Worm (Caenorhabditis elegans) whole organism, L2 larva: Measurements from ENCODE around the gene add-2.

ENCODE experiments used
- C34F6.9 ChIP-seq: fragments of 150-350 bp; optimal IDR thresholded peaks from 2 replicates; lab custom pipeline; 2014; ENCODE audit warnings: missing biosample characterization, missing genetic modification characterization
- F13H6.1 ChIP-seq: sonication (generic microtip); optimal IDR thresholded peaks from 2 replicates; lab custom pipeline; 2016; ENCODE audit warnings: missing genetic modification characterization, missing compliant biosample characterization
- R02D3.7 ChIP-seq: fragments of 150-350 bp; optimal IDR thresholded peaks from 2 replicates; lab custom pipeline; 2014; ENCODE audit warnings: missing biosample characterization, missing genetic modification characterization
- Y55F3AM.14 ChIP-seq: fragments of 200-800 bp; sonication (Bioruptor generic); optimal IDR thresholded peaks from 2 replicates; lab custom pipeline; 2018; ENCODE audit warnings: mild to moderate bottlenecking, missing genetic modification characterization, missing compliant biosample characterization
- ZK546.5 ChIP-seq: sonication (generic microtip); optimal IDR thresholded peaks from 2 replicates; lab custom pipeline; 2017; ENCODE audit warnings: missing biosample characterization, missing genetic modification characterization
- ama-1 ChIP-seq: fragments of 150-350 bp; optimal IDR thresholded peaks from 2 replicates; lab custom pipeline; 2018; ENCODE audit warnings: inconsistent platforms
- blmp-1 ChIP-seq: sonication (generic microtip); optimal IDR thresholded peaks from 2 replicates; lab custom pipeline; 2017; ENCODE audit warnings: missing genetic modification characterization, mild to moderate bottlenecking, missing compliant biosample characterization, antibody characterized with exemption, moderate library complexity; ENCODE audit not compliant: insufficient read depth
- ceh-16 ChIP-seq: fragments of 150-350 bp; optimal IDR thresholded peaks from 2 replicates; lab custom pipeline; 2014; ENCODE audit warnings: missing biosample characterization, missing genetic modification characterization
- ceh-82 ChIP-seq: fragments of 150-350 bp; optimal IDR thresholded peaks from 2 replicates; lab custom pipeline; 2014; ENCODE audit warnings: missing biosample characterization, missing genetic modification characterization
- crh-2 ChIP-seq: sonication (generic microtip); optimal IDR thresholded peaks from 2 replicates; lab custom pipeline; 2017; ENCODE audit warnings: missing biosample characterization, missing genetic modification characterization
- dmd-4 ChIP-seq: sonication (generic microtip); optimal IDR thresholded peaks from 2 replicates; lab custom pipeline; 2017; ENCODE audit warnings: missing biosample characterization, missing genetic modification characterization
- egl-27 ChIP-seq: sonication (generic microtip); optimal IDR thresholded peaks from 3 replicates; lab custom pipeline; 2017; ENCODE audit warnings: missing biosample characterization, missing genetic modification reagents, missing genetic modification characterization
- elt-3 ChIP-seq: sonication (generic microtip); optimal IDR thresholded peaks from 2 replicates; lab custom pipeline; 2017; ENCODE audit warnings: missing biosample characterization, missing genetic modification characterization
- fos-1 ChIP-seq: fragments of 150-350 bp; optimal IDR thresholded peaks from 2 replicates; lab custom pipeline; 2014; ENCODE audit warnings: missing biosample characterization, missing genetic modification characterization
- gmeb-1 ChIP-seq: fragments of 150-350 bp; optimal IDR thresholded peaks from 2 replicates; lab custom pipeline; 2014; ENCODE audit warnings: missing biosample characterization, missing genetic modification characterization
- lin-11 ChIP-seq: fragments of 150-350 bp; sonication (generic microtip); optimal IDR thresholded peaks from 2 replicates; lab custom pipeline; 2014; ENCODE audit warnings: missing biosample characterization, missing genetic modification characterization, inconsistent platforms, mixed read lengths
- lin-13 ChIP-seq: fragments of 150-350 bp; optimal IDR thresholded peaks from 2 replicates; lab custom pipeline; 2014; ENCODE audit warnings: missing biosample characterization, missing genetic modification reagents, missing genetic modification characterization
- lin-39 ChIP-seq: fragments of 150-350 bp; optimal IDR thresholded peaks from 2 replicates; lab custom pipeline; 2014; ENCODE audit warnings: missing biosample characterization, missing genetic modification reagents, missing genetic modification characterization
- lsy-2 ChIP-seq, 2 experiments: fragments of 150-350 bp in 1 of 2; sonication (generic microtip) in 1 of 2; optimal IDR thresholded peaks; 2 replicates each; lab custom pipeline; 2014 to 2017; ENCODE audit warnings: missing biosample characterization in 2 of 2, missing genetic modification characterization in 2 of 2
- mab-5 ChIP-seq: fragments of 150-350 bp; optimal IDR thresholded peaks from 2 replicates; lab custom pipeline; 2014; ENCODE audit warnings: missing biosample characterization, missing genetic modification characterization
- mdl-1 ChIP-seq, 2 experiments: fragments of 150-350 bp in 1 of 2; sonication (generic microtip) in 1 of 2; optimal IDR thresholded peaks; 2 replicates each; lab custom pipeline; 2017; ENCODE audit warnings: missing biosample characterization in 2 of 2, missing genetic modification characterization in 2 of 2
- nhr-10 ChIP-seq: sonication (generic microtip); optimal IDR thresholded peaks from 2 replicates; lab custom pipeline; 2017; ENCODE audit warnings: missing biosample characterization, missing genetic modification characterization
- nhr-11 ChIP-seq: fragments of 150-350 bp; optimal IDR thresholded peaks from 2 replicates; lab custom pipeline; 2014; ENCODE audit warnings: missing biosample characterization, missing genetic modification characterization
- nhr-129 ChIP-seq: fragments of 150-350 bp; optimal IDR thresholded peaks from 2 replicates; lab custom pipeline; 2014; ENCODE audit warnings: missing biosample characterization, missing genetic modification characterization
- nhr-21 ChIP-seq: fragments of 150-350 bp; optimal IDR thresholded peaks from 2 replicates; lab custom pipeline; 2014; ENCODE audit warnings: missing biosample characterization, missing genetic modification characterization
- nhr-23 ChIP-seq: fragments of 150-350 bp; optimal IDR thresholded peaks from 2 replicates; lab custom pipeline; 2014; ENCODE audit warnings: missing biosample characterization, missing genetic modification reagents, missing genetic modification characterization
- nhr-6 ChIP-seq: fragments of 150-350 bp; optimal IDR thresholded peaks from 2 replicates; lab custom pipeline; 2014; ENCODE audit warnings: missing biosample characterization, missing genetic modification characterization
- nhr-77 ChIP-seq: fragments of 150-350 bp; optimal IDR thresholded peaks from 2 replicates; lab custom pipeline; 2014; ENCODE audit warnings: missing biosample characterization, missing genetic modification characterization
- peb-1 ChIP-seq: fragments of 150-350 bp; optimal IDR thresholded peaks from 2 replicates; lab custom pipeline; 2014; ENCODE audit warnings: missing biosample characterization, missing genetic modification characterization
- sem-4 ChIP-seq: fragments of 150-350 bp; optimal IDR thresholded peaks from 2 replicates; lab custom pipeline; 2014; ENCODE audit warnings: missing biosample characterization, missing genetic modification reagents, missing genetic modification characterization
- sma-3 ChIP-seq: sonication (generic microtip); optimal IDR thresholded peaks from 2 replicates; lab custom pipeline; 2016; ENCODE audit warnings: missing genetic modification reagents, missing genetic modification characterization, missing compliant biosample characterization
- sma-9 ChIP-seq, 2 experiments: fragments of 150-350 bp in 1 of 2; sonication (generic microtip) in 1 of 2; optimal IDR thresholded peaks; 2 replicates each; lab custom pipeline; 2014 to 2016; ENCODE audit warnings: missing genetic modification characterization in 2 of 2, mild to moderate bottlenecking in 1 of 2, missing biosample characterization in 1 of 2, missing compliant biosample characterization in 1 of 2, missing genetic modification reagents in 1 of 2, moderate library complexity in 1 of 2
- snpc-4 ChIP-seq: fragments of 150-350 bp; optimal IDR thresholded peaks from 2 replicates; lab custom pipeline; 2014; ENCODE audit warnings: missing biosample characterization, missing genetic modification characterization
- unc-39 ChIP-seq: fragments of 150-350 bp; optimal IDR thresholded peaks from 2 replicates; lab custom pipeline; 2014; ENCODE audit warnings: missing biosample characterization, missing genetic modification characterization
- unc-55 ChIP-seq: fragments of 150-350 bp; sonication (generic microtip); optimal IDR thresholded peaks from 3 replicates; lab custom pipeline; 2014; ENCODE audit warnings: missing biosample characterization, missing genetic modification reagents, missing genetic modification characterization
- unc-62 ChIP-seq: fragments of 150-350 bp; optimal IDR thresholded peaks from 2 replicates; lab custom pipeline; 2014; ENCODE audit warnings: missing biosample characterization, missing genetic modification reagents, missing genetic modification characterization
- zag-1 ChIP-seq: fragments of 150-350 bp; optimal IDR thresholded peaks from 2 replicates; lab custom pipeline; 2014; ENCODE audit warnings: missing biosample characterization, missing genetic modification characterization
- ztf-1 ChIP-seq: fragments of 200-800 bp; sonication (Bioruptor generic); conservative IDR thresholded peaks from 2 replicates; pipeline ENCODE4 v1.3.6; 2022; ENCODE audit warnings: missing genetic modification characterization, missing compliant biosample characterization
- ztf-11 ChIP-seq: sonication (generic microtip); optimal IDR thresholded peaks from 2 replicates; lab custom pipeline; 2017; ENCODE audit warnings: missing biosample characterization, missing genetic modification characterization
- ztf-4 ChIP-seq: fragments of 150-350 bp; optimal IDR thresholded peaks from 2 replicates; lab custom pipeline; 2014; ENCODE audit warnings: missing biosample characterization, missing genetic modification characterization

The add-2 gene

DNA sequence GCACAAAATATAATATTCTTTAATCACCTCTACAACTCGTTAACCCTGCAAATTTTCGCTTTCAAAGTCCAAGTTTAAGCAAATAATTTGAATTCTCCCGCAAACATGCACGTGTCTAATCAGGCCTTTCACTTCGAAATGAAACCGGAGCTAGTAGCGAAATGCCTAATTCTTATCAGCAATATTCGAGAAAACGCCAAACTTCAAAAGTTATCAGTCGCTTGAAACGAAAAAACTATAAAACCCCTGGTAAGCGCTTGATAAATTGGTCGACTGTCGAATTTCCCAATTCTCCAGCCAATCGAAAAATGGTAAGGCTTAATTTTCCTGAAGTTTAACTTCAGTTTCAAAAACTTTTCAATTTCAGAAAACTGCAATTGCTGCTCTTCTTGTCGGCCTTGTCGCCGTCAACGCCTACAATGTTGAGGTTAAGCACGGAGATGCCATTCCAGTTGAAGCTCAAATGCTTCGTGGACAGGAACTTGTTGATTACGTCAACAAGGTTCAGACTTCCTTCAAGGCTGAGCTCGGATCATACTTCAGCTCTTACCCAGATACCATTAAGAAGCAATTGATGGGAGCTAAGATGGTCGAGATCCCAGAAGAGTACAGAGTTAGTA is 10.2 kb downstream of the add-2 start, which contains the start of gene cpr-9:
Gene cpr-9, plus strand, starts transcription at position 188 of the 620 bp plus-strand sequence.
- TF ChIP-seq lsy-2 (tag; optimal IDR thresholded peaks at IDR 0.05; lab: Kevin White, UChicago) (no peak), mdl-1 (tag; optimal IDR thresholded peaks at IDR 0.05; lab: Kevin White, UChicago) (peak in 1 of 2 experiments; percentile 19), lin-39 (tag; lab: Kevin White, UChicago) (no peak), sma-9 (GFP tag; optimal IDR thresholded peaks at IDR 0.05; lab: Kevin White, UChicago) (peak; percentile 52), sma-9 (tag; optimal IDR thresholded peaks at IDR 0.05; lab: Kevin White, UChicago) (no peak), gmeb-1 (tag; lab: Kevin White, UChicago) (peak; percentile 34), egl-27 (tag; lab: Kevin White, UChicago) (no peak), fos-1 (tag; lab: Kevin White, UChicago) (peak; percentile 46), nhr-10 (no peak), snpc-4 (tag; lab: Kevin White, UChicago) (no peak), crh-2 (peak; percentile 37), ztf-11 (tag; lab: Kevin White, UChicago) (no peak), Y55F3AM.14 (GFP tag; lab: Kevin White, UChicago) (no peak), nhr-21 (tag; lab: Kevin White, UChicago) (no peak), mab-5 (tag; lab: Kevin White, UChicago) (no peak), nhr-23 (tag; lab: Kevin White, UChicago) (no peak), dmd-4 (no peak)

DNA sequence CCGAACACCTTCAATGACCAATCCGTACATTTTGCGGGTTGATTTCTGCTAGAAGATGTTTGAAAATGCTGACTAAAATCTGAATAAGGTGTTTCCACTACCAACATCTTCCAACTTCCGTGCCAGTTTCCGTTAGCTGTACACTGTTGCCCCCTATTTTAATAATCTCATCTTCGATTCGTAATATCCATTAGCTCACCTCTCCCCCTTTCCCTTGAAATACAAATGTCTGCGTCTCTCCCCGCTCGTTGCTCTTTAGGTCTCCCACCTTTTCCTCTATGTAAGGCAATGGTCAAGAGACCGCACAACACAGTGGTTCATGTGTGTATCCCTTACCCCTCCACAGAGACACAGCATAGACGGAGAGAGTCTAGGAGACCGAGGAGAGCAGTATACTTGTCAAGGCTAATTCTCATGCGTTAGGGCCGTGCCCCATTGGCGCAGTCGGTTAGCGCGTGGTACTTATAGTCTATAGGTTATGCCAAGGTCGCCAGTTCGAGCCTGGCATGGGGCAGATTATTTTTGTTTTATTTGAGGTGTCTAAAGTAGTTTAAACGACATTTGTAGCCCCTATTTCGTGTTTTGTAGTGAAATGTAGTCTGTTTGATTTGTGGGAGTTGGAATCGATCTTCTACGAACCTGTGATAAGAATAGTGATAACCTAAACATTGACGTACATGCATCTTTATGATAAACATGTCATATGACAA is 11.3 kb downstream of the add-2 start, which contains the start of gene gcy-33:
Gene gcy-33, minus strand, starts transcription at position 51 of the 710 bp plus-strand sequence.
- TF ChIP-seq C34F6.9 (tag; lab: Kevin White, UChicago), result peak; percentile 49
- peak; percentile 1 for TF ChIP-seq R02D3.7 (tag; lab: Kevin White, UChicago)
- peak; percentile 39 for TF ChIP-seq peb-1
- no peak for TF ChIP-seq ZK546.5 (tag; lab: Kevin White, UChicago)
- no peak for TF ChIP-seq nhr-6
- peak; percentile 65 for TF ChIP-seq Y55F3AM.14 (GFP tag; lab: Kevin White, UChicago)
- peak; percentile 55 for TF ChIP-seq mab-5 (tag; lab: Kevin White, UChicago)
- peak; percentile 74 for TF ChIP-seq nhr-11 (tag; lab: Kevin White, UChicago)
- peak; percentile 79 for TF ChIP-seq F13H6.1
- TF ChIP-seq ztf-1 (GFP tag; lab: Robert Waterston, UW), result no peak
- peak; percentile 61 for TF ChIP-seq unc-55
- peak; percentile 61 for TF ChIP-seq sem-4
- peak; percentile 5 for TF ChIP-seq zag-1 (tag; lab: Kevin White, UChicago)
- no peak for TF ChIP-seq ceh-82 (tag; lab: Kevin White, UChicago)
- TF ChIP-seq ama-1, result no peak
- TF ChIP-seq fos-1 (tag; lab: Kevin White, UChicago), result peak; percentile 69
- TF ChIP-seq ztf-4, result no peak
- peak; percentile 14 to 70 for TF ChIP-seq mdl-1 (tag; optimal IDR thresholded peaks at IDR 0.05; lab: Kevin White, UChicago)
- no peak for TF ChIP-seq unc-62 (GFP tag; lab: Kevin White, UChicago)
- TF ChIP-seq ceh-16 (tag; lab: Kevin White, UChicago), result peak; percentile 39
- peak; percentile 79 for TF ChIP-seq gmeb-1 (tag; lab: Kevin White, UChicago)
- peak; percentile 87 for TF ChIP-seq sma-3 (GFP tag; lab: Kevin White, UChicago)
- no peak for TF ChIP-seq unc-39 (tag; lab: Kevin White, UChicago)
- peak; percentile 84 for TF ChIP-seq sma-9 (GFP tag; optimal IDR thresholded peaks at IDR 0.05; lab: Kevin White, UChicago)
- TF ChIP-seq sma-9 (tag; optimal IDR thresholded peaks at IDR 0.05; lab: Kevin White, UChicago), result no peak
- peak; percentile 88 for TF ChIP-seq egl-27 (tag; lab: Kevin White, UChicago)
- peak; percentile 93 for TF ChIP-seq nhr-129 (tag; lab: Kevin White, UChicago)
- TF ChIP-seq nhr-21 (tag; lab: Kevin White, UChicago), result peak; percentile 84
- peak; percentile 73 for TF ChIP-seq lin-11 (tag; lab: Kevin White, UChicago)
- peak; percentile 82 for TF ChIP-seq lin-13 (GFP tag; lab: Kevin White, UChicago)
- no peak for TF ChIP-seq ztf-11 (tag; lab: Kevin White, UChicago)
- peak; percentile 26 for TF ChIP-seq nhr-77 (tag; lab: Kevin White, UChicago)
- TF ChIP-seq snpc-4 (tag; lab: Kevin White, UChicago), result peak; percentile 52
- TF ChIP-seq elt-3 (tag; lab: Kevin White, UChicago), result no peak
- TF ChIP-seq lsy-2 (tag; optimal IDR thresholded peaks at IDR 0.05; lab: Kevin White, UChicago), result peak; percentile 59 to 76
- peak; percentile 85 for TF ChIP-seq crh-2
- peak; percentile 1 for TF ChIP-seq nhr-10
- no peak for TF ChIP-seq blmp-1 (tag; lab: Kevin White, UChicago)
